Worm (Caenorhabditis elegans) whole organism, L1 larva: ENCODE data around the gene age-1.
A peak's percentile ranks its signal among the peaks of the same experiment; 100 is the strongest.

Experiments
- C16A3.4 ChIP-seq: fragments of 150-350 bp; optimal IDR thresholded peaks from 2 replicates; lab custom pipeline; 2014; ENCODE audit warnings: missing biosample characterization, missing genetic modification characterization
- Y116A8C.19 ChIP-seq: sonication (generic microtip); optimal IDR thresholded peaks from 2 replicates; lab custom pipeline; 2016; ENCODE audit warnings: missing compliant biosample characterization, missing genetic modification characterization, borderline replicate concordance
- aha-1 ChIP-seq: fragments of 150-350 bp; optimal IDR thresholded peaks from 2 replicates; lab custom pipeline; 2014; ENCODE audit warnings: missing biosample characterization, missing genetic modification characterization
- alr-1 ChIP-seq: fragments of 200-800 bp; sonication (Bioruptor generic); optimal IDR thresholded peaks from 2 replicates; lab custom pipeline; 2018; ENCODE audit warnings: borderline replicate concordance, mild to moderate bottlenecking, missing genetic modification characterization, missing compliant biosample characterization
- aly-2 ChIP-seq: fragments of 150-350 bp; optimal IDR thresholded peaks from 2 replicates; lab custom pipeline; 2014; ENCODE audit warnings: missing biosample characterization, missing genetic modification characterization
- blmp-1 ChIP-seq: fragments of 150-350 bp; optimal IDR thresholded peaks from 2 replicates; lab custom pipeline; 2014; ENCODE audit warnings: missing biosample characterization, missing genetic modification characterization
- ceh-63 ChIP-seq: fragments of 200-800 bp; sonication (Bioruptor generic); optimal IDR thresholded peaks from 2 replicates; lab custom pipeline; 2018; ENCODE audit warnings: mild to moderate bottlenecking, missing genetic modification characterization, missing compliant biosample characterization
- ceh-8 ChIP-seq: fragments of 200-800 bp; sonication (Bioruptor generic); optimal IDR thresholded peaks from 2 replicates; lab custom pipeline; 2018; ENCODE audit warnings: mild to moderate bottlenecking, missing genetic modification characterization, moderate library complexity, missing compliant biosample characterization
- ceh-88 ChIP-seq: fragments of 200-800 bp; sonication (Bioruptor generic); IDR thresholded peaks from 2 replicates; pipeline ENCODE4 v1.3.6; 2022; ENCODE audit warnings: missing genetic modification characterization, missing compliant biosample characterization
- dpl-1 ChIP-seq, 3 experiments: fragments of 150-350 bp in 2 of 3; sonication (generic microtip) in 1 of 3; optimal IDR thresholded peaks; 2 replicates each; lab custom pipeline; 2014 to 2017; ENCODE audit warnings: missing biosample characterization in 3 of 3, missing genetic modification characterization in 3 of 3, missing genetic modification reagents in 3 of 3
- dsc-1 ChIP-seq: sonication (generic microtip); optimal IDR thresholded peaks from 2 replicates; lab custom pipeline; 2016; ENCODE audit warnings: mild to moderate bottlenecking, missing genetic modification characterization, missing compliant biosample characterization
- egl-13 ChIP-seq: sonication (generic microtip); optimal IDR thresholded peaks from 2 replicates; lab custom pipeline; 2016; ENCODE audit warnings: missing genotype, missing genetic modification reagents, missing genetic modification characterization, missing compliant biosample characterization
- egl-27 ChIP-seq, 2 experiments: fragments of 150-350 bp in 1 of 2; sonication (generic microtip); optimal IDR thresholded peaks; 3 replicates each; lab custom pipeline; 2017 to 2018; ENCODE audit warnings: missing biosample characterization in 2 of 2, missing genetic modification characterization in 2 of 2, missing genetic modification reagents in 2 of 2
- elt-3 ChIP-seq, 6 experiments: fragments of 150-350 bp in 1 of 6; sonication (generic microtip); optimal IDR thresholded peaks; 2 replicates each; lab custom pipeline; 2017 to 2018; ENCODE audit warnings: missing biosample characterization in 6 of 6, missing genetic modification characterization in 6 of 6, inconsistent platforms in 1 of 6
- ets-5 ChIP-seq: fragments of 200-800 bp; sonication (Bioruptor generic); IDR thresholded peaks from 2 replicates; pipeline ENCODE4 v1.3.6; 2022; ENCODE audit warnings: missing genetic modification characterization, missing compliant biosample characterization
- fkh-8 ChIP-seq: sonication (generic microtip); optimal IDR thresholded peaks from 2 replicates; lab custom pipeline; 2016; ENCODE audit warnings: mild to moderate bottlenecking, missing genetic modification characterization, missing compliant biosample characterization
- fos-1 ChIP-seq: fragments of 150-350 bp; optimal IDR thresholded peaks from 2 replicates; lab custom pipeline; 2014; ENCODE audit warnings: missing biosample characterization, missing genetic modification characterization
- hlh-17 ChIP-seq: fragments of 200-800 bp; sonication (Bioruptor generic); optimal IDR thresholded peaks from 2 replicates; lab custom pipeline; 2018; ENCODE audit warnings: missing genetic modification characterization, mild to moderate bottlenecking, missing compliant biosample characterization, moderate library complexity, borderline replicate concordance
- hpl-2 ChIP-seq: fragments of 150-350 bp; optimal IDR thresholded peaks from 2 replicates; lab custom pipeline; 2014; ENCODE audit warnings: missing biosample characterization, missing genetic modification reagents, missing genetic modification characterization
- lin-13 ChIP-seq: fragments of 150-350 bp; optimal IDR thresholded peaks from 2 replicates; lab custom pipeline; 2014; ENCODE audit warnings: missing biosample characterization, missing genetic modification reagents, missing genetic modification characterization
- lin-14 ChIP-seq: fragments of 200-800 bp; sonication (Bioruptor generic); optimal IDR thresholded peaks from 2 replicates; lab custom pipeline; 2018; ENCODE audit warnings: mild to moderate bottlenecking, missing genetic modification characterization, moderate library complexity, missing compliant biosample characterization
- lin-35 ChIP-seq, 2 experiments: fragments of 150-350 bp; optimal IDR thresholded peaks; 2 replicates each; lab custom pipeline; 2014; ENCODE audit warnings: missing biosample characterization in 2 of 2, missing genetic modification characterization in 2 of 2, missing genetic modification reagents in 2 of 2
- lin-39 ChIP-seq: fragments of 150-350 bp; optimal IDR thresholded peaks from 2 replicates; lab custom pipeline; 2014; ENCODE audit warnings: missing biosample characterization, missing genetic modification reagents, missing genetic modification characterization
- lsy-2 ChIP-seq, 2 experiments: fragments of 150-350 bp; optimal IDR thresholded peaks; 2 replicates each; lab custom pipeline; 2014; ENCODE audit warnings: missing biosample characterization in 2 of 2, missing genetic modification characterization in 2 of 2
- mab-9 ChIP-seq: fragments of 200-800 bp; sonication (Bioruptor generic); IDR thresholded peaks from 2 replicates; pipeline ENCODE4 v1.3.6; 2022; ENCODE audit warnings: missing genetic modification reagents, missing genetic modification characterization, missing compliant biosample characterization
- mdl-1 ChIP-seq, 2 experiments: fragments of 150-350 bp; optimal IDR thresholded peaks; 2 replicates each; lab custom pipeline; 2014 to 2017; ENCODE audit warnings: missing biosample characterization in 2 of 2, missing genetic modification characterization in 2 of 2, inconsistent platforms in 1 of 2
- nhr-19 ChIP-seq: fragments of 200-800 bp; sonication (Bioruptor generic); conservative IDR thresholded peaks from 2 replicates; pipeline ENCODE4 v1.3.6; 2022; ENCODE audit warnings: missing genetic modification characterization, missing compliant biosample characterization
- nhr-20 ChIP-seq: sonication (generic microtip); optimal IDR thresholded peaks from 2 replicates; lab custom pipeline; 2016; ENCODE audit warnings: mild to moderate bottlenecking, missing genetic modification characterization, missing compliant biosample characterization
- nhr-237 ChIP-seq: fragments of 150-350 bp; optimal IDR thresholded peaks from 2 replicates; lab custom pipeline; 2014; ENCODE audit warnings: missing biosample characterization, missing genetic modification characterization
- nhr-71 ChIP-seq: sonication (generic microtip); optimal IDR thresholded peaks from 2 replicates; lab custom pipeline; 2016; ENCODE audit warnings: mild to moderate bottlenecking, missing genetic modification characterization, moderate library complexity, missing compliant biosample characterization
- nhr-85 ChIP-seq: sonication (generic microtip); peaks from one replicate; lab custom pipeline; 2016; ENCODE audit warnings: missing genetic modification characterization, inconsistent platforms, missing compliant biosample characterization
- nhr-90 ChIP-seq: sonication (generic microtip); optimal IDR thresholded peaks from 2 replicates; lab custom pipeline; 2016; ENCODE audit warnings: mild to moderate bottlenecking, missing genetic modification characterization, missing compliant biosample characterization; ENCODE audit not compliant: poor library complexity
- pag-3 ChIP-seq: sonication (generic microtip); optimal IDR thresholded peaks from 2 replicates; lab custom pipeline; 2017; ENCODE audit warnings: missing genetic modification characterization, mild to moderate bottlenecking, missing compliant biosample characterization, antibody characterized with exemption, borderline replicate concordance; ENCODE audit not compliant: insufficient read depth
- pqm-1 ChIP-seq: sonication (generic microtip); optimal IDR thresholded peaks from 3 replicates; lab custom pipeline; 2017; ENCODE audit warnings: missing biosample characterization, missing genetic modification characterization
- rnt-1 ChIP-seq: sonication (generic microtip); optimal IDR thresholded peaks from 2 replicates; lab custom pipeline; 2016; ENCODE audit warnings: mild to moderate bottlenecking, missing genetic modification characterization, moderate library complexity, missing compliant biosample characterization
- skn-1 ChIP-seq: fragments of 150-350 bp; optimal IDR thresholded peaks from 2 replicates; lab custom pipeline; 2014; ENCODE audit warnings: missing biosample characterization, missing genetic modification characterization
- snpc-4 ChIP-seq: fragments of 150-350 bp; optimal IDR thresholded peaks from 2 replicates; lab custom pipeline; 2014; ENCODE audit warnings: missing biosample characterization, missing genetic modification characterization
- snu-23 ChIP-seq: sonication (generic microtip); optimal IDR thresholded peaks from 2 replicates; lab custom pipeline; 2016; ENCODE audit warnings: missing genetic modification characterization, missing compliant biosample characterization
- sptf-1 ChIP-seq: fragments of 150-350 bp; optimal IDR thresholded peaks from 2 replicates; lab custom pipeline; 2014; ENCODE audit warnings: missing biosample characterization, missing genetic modification characterization
- tbx-2 ChIP-seq: sonication (generic microtip); optimal IDR thresholded peaks from 2 replicates; lab custom pipeline; 2016; ENCODE audit warnings: missing genetic modification characterization, missing compliant biosample characterization
- tlp-1 ChIP-seq: fragments of 150-350 bp; optimal IDR thresholded peaks from 2 replicates; lab custom pipeline; 2014; ENCODE audit warnings: missing biosample characterization, missing genetic modification characterization
- unc-130 ChIP-seq: fragments of 150-350 bp; optimal IDR thresholded peaks from 2 replicates; lab custom pipeline; 2017; ENCODE audit warnings: missing biosample characterization, missing genetic modification characterization, inconsistent platforms
- unc-62 ChIP-seq: fragments of 150-350 bp; optimal IDR thresholded peaks from 2 replicates; lab custom pipeline; 2014; ENCODE audit warnings: missing biosample characterization, missing genetic modification reagents, missing genetic modification characterization
- xbp-1 ChIP-seq: sonication (generic microtip); optimal IDR thresholded peaks from 2 replicates; lab custom pipeline; 2016; ENCODE audit warnings: missing genetic modification characterization, missing compliant biosample characterization
- zip-4 ChIP-seq: fragments of 200-800 bp; sonication (Bioruptor generic); optimal IDR thresholded peaks from 2 replicates; lab custom pipeline; 2018; ENCODE audit warnings: mild to moderate bottlenecking, missing genetic modification characterization, moderate library complexity, missing compliant biosample characterization
- ztf-4 ChIP-seq: fragments of 150-350 bp; optimal IDR thresholded peaks from 2 replicates; lab custom pipeline; 2014; ENCODE audit warnings: missing biosample characterization, missing genetic modification characterization

Gene age-1

DNA sequence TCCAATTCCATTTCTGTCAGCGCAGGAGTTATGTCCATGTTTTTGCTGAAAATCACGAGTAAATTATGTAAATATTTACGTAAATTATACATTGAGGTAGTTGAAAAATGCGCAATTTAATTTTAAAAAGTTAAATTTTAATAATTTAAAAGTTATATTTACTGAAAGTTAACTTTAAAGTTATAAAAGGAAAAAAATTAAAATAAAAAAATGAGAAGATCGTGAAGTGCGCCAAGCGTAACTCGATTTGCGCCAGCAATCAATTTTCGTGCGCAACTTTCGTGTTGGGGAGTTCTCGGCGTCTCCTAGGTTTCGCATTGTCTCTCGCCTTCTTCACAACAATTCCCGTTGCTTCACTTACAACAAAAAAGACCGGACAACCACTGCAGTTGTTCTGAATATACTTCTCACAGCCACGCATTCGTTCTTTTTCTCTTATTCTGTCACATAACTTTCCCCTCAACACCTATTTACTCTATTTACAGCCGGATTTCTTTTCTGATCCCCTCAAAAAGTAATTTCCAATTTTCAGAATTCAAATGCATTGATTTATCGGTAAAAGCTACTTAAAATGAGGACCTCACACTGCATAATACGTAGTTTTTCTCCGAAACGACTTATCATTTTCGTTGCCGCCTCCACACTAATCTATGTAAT, 53.2 kb downstream of the age-1 start, which contains the start of the genes metl-1 and W02B12.11 (continued):
- no peak for TF ChIP-seq pqm-1 (tag; lab: Kevin White, UChicago)
- TF ChIP-seq unc-62 (GFP tag; lab: Kevin White, UChicago) = no peak
- TF ChIP-seq egl-27 (tag; optimal IDR thresholded peaks at IDR 0.05; lab: Kevin White, UChicago) = no peak
- TF ChIP-seq nhr-237 (tag; lab: Kevin White, UChicago) = no peak
- 0 out of 2 replicates have a peak, but pooled peaks have one; percentile 40 for TF ChIP-seq ceh-88 (GFP tag; lab: Robert Waterston, UW)
- TF ChIP-seq mab-9 = peak; percentile 78
- peak; percentile 29 for TF ChIP-seq aly-2 (tag; lab: Kevin White, UChicago)
- peak; percentile 91 for TF ChIP-seq nhr-85 (tag; lab: Kevin White, UChicago)
- TF ChIP-seq blmp-1 = peak; percentile 66
- peak; percentile 74 for TF ChIP-seq aha-1
- peak; percentile 90 to 94 for TF ChIP-seq lsy-2 (tag; optimal IDR thresholded peaks at IDR 0.05; lab: Kevin White, UChicago)
- TF ChIP-seq ceh-63 = no peak
- peak; percentile 74 to 81 (median 81) for TF ChIP-seq dpl-1 (GFP tag; optimal IDR thresholded peaks at IDR 0.05; lab: Kevin White, UChicago)
- TF ChIP-seq fkh-8 (tag; lab: Kevin White, UChicago) = peak; percentile 79
- no peak for TF ChIP-seq ets-5
- peak; percentile 70 for TF ChIP-seq zip-4 (GFP tag; lab: Kevin White, UChicago)
- TF ChIP-seq tlp-1 = no peak
- peak; percentile 80 for TF ChIP-seq ztf-4 (tag; lab: Kevin White, UChicago)
- TF ChIP-seq hpl-2 (GFP tag; lab: Kevin White, UChicago) = peak; percentile 4
- peak; percentile 70 for TF ChIP-seq ceh-8 (GFP tag; lab: Kevin White, UChicago)
- no peak for TF ChIP-seq sptf-1 (tag; lab: Kevin White, UChicago)
- peak; percentile 81 for TF ChIP-seq snpc-4 (tag; lab: Kevin White, UChicago)
- peak; percentile 20 for TF ChIP-seq fos-1 (tag; lab: Kevin White, UChicago)
- TF ChIP-seq skn-1 (tag; lab: Kevin White, UChicago) = peak; percentile 72
- TF ChIP-seq xbp-1 (tag; lab: Kevin White, UChicago) = peak; percentile 85
- TF ChIP-seq Y116A8C.19 (tag; lab: Kevin White, UChicago) = no peak
- TF ChIP-seq elt-3 (tag; optimal IDR thresholded peaks at IDR 0.05; lab: Kevin White, UChicago) = peak in 3 of 6 experiments; percentile 19 to 84 (median 72)
- TF ChIP-seq rnt-1 (tag; lab: Kevin White, UChicago) = peak; percentile 93
- no peak for TF ChIP-seq pag-3 (tag; lab: Kevin White, UChicago)
- peak; percentile 92 for TF ChIP-seq nhr-19 (GFP tag; lab: Robert Waterston, UW)
- no peak for TF ChIP-seq hlh-17 (GFP tag; lab: Kevin White, UChicago)
- TF ChIP-seq nhr-90 = peak; percentile 92

DNA sequence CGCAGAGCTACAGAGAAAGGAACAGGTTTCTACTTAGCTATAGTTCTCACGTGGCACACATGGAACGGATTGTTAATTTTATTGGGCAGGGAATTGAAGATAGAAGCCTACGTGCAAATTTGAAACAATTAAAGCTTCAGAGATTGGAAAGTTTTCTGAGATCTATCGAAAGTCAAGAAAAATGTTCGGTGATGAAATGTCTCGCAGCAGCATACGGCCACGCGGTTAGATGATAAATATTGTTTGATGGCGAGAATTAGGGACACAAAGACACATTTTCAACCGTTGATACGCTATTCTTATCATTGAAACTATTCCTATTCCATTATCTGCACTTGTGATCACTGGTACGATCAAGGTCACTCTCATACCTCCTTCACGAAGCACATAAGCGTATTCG, 54.3 kb downstream of the age-1 start:
- peak in 1 of 2 experiments; percentile 56 for TF ChIP-seq lin-35 (GFP tag; optimal IDR thresholded peaks at IDR 0.05; lab: Kevin White, UChicago)
- TF ChIP-seq tbx-2 (tag; lab: Kevin White, UChicago) = peak; percentile 2
- TF ChIP-seq pag-3 (tag; lab: Kevin White, UChicago) = no peak
- peak; percentile 13 for TF ChIP-seq nhr-90
- TF ChIP-seq dsc-1 (tag; lab: Kevin White, UChicago) = no peak
- no peak for TF ChIP-seq fkh-8 (tag; lab: Kevin White, UChicago)
- TF ChIP-seq nhr-71 = peak; percentile 48
- peak; percentile 97 for TF ChIP-seq blmp-1
- peak; percentile 31 for TF ChIP-seq snu-23 (GFP tag; lab: Kevin White, UChicago)
- TF ChIP-seq unc-130 (tag; lab: Kevin White, UChicago) = peak; percentile 22
- TF ChIP-seq egl-27 (tag; optimal IDR thresholded peaks at IDR 0.05; lab: Kevin White, UChicago) = no peak
- peak in 1 of 2 experiments; percentile 71 for TF ChIP-seq mdl-1 (tag; optimal IDR thresholded peaks at IDR 0.05; lab: Kevin White, UChicago)
- TF ChIP-seq nhr-20 (tag; lab: Kevin White, UChicago) = peak; percentile 65
- TF ChIP-seq elt-3 (tag; optimal IDR thresholded peaks at IDR 0.05; lab: Kevin White, UChicago) = peak; percentile 2 to 93 (median 73)
- TF ChIP-seq dpl-1 (GFP tag; optimal IDR thresholded peaks at IDR 0.05; lab: Kevin White, UChicago) = peak in 1 of 3 experiments; percentile 30
- peak; percentile 72 for TF ChIP-seq nhr-85 (tag; lab: Kevin White, UChicago)
- no peak for TF ChIP-seq egl-13 (tag; lab: Kevin White, UChicago)
- TF ChIP-seq mab-9 = no peak
- no peak for TF ChIP-seq C16A3.4 (tag; lab: Kevin White, UChicago)
- TF ChIP-seq lin-13 (GFP tag; lab: Kevin White, UChicago) = no peak
- peak; percentile 59 for TF ChIP-seq lin-14 (GFP tag; lab: Kevin White, UChicago)
- TF ChIP-seq lin-39 (tag; lab: Kevin White, UChicago) = no peak
- no peak for TF ChIP-seq alr-1
